Fruit fly (Drosophila melanogaster) ovary, adult (tissue): ENCODE results near the gene CG12990.

ENCODE experiments used
- CG17801 ChIP-seq: fragments of 200-800 bp; optimal IDR thresholded peaks from 2 replicates; lab custom pipeline; 2019; ENCODE audit warnings: missing biosample characterization, mild to moderate bottlenecking, missing genetic modification characterization, moderate library complexity; ENCODE audit not compliant: partially characterized antibody

CG12990 gene

DNA sequence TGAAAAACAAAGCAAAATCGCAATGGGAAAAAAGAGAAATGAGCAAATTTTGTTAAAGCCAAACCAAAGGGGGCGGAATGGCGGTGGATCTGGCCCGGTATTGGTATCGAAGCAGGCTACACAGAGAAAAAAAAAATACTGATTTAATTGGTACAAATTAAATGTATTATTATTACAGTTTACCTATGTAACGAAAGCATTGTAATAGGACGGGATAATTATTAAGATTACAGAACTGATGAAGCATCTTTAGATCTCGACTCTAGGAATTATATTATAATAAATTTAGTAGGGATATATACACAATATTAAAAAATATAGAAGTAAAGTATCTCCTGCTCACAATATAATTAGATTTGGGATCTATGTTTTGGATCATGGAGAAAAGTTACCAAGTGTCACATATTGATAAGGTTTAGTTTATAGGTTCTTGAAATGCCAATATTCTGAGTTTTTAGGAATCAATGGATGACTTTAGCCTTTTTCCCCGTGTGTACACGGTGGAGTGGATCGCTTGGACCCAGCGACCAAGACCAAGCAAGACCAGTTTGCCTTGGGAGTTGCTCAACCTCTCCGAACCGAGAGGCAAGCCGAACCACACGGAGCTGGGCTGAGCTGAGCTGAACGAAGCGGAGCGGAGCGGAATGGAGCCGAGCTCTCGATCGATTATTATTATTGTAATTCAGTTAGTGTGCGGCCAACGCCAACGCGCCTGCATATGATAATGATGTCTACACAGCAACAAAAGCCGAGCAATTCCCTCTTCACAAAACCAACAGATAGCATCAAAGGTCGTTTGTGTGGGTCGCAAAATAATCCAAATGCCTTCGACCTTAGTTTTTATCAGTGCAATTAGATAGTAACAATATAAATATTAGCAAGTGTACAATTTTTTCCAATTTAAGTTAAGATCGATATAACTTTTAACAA, 8.2 kb upstream of the CG12990 start:
- no peak for TF ChIP-seq CG17801

DNA sequence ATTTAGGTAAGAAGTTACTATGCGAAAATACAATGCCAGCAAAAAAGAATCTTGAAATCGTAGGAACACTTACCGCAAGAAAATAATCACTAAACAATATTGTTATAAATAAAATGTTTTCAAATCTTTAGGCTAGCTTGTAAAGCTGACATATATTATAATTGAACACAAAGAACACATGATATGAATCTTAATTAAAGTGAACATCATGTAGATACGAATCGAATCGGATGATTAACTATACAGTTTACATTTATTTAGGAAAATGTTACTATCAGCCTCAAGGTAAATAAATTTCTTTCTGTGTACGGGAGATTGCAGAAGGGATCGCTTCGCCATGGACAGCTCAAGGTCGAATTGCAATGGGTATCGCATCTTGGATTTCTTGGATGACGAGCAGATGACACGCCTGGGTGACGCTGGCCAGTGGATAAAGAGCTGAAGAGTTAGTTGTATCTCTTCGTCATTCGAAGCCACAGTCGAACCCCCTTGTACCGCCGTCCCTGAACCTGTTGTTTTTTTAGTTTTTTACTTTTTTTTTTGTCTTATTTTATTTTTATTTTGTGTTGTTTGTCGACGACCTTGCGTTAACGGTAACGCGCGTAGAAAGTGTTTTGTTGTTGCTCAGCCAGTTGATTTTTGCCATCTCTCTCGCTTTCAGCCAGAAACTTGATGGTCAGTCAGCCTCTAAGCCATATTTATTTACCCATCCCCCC, 6.4 kb upstream of the CG12990 start:
- TF ChIP-seq CG17801, result no peak

DNA sequence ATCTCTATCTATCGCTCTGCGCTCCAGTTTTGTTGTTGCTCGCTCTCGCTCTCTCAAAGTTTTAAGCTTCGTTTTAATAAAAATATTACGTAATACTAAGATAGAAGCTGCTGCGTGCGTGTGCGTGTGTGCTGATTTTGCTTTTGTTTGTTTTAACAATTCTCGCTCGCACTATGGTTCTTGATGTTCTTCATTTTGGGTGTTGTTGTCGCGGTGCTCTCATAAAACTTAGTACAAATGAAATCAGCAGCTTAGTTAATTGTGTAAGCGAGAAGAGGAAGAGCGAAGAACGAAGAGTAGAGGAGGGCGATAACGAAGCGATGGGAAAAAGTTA, 12.6 kb downstream of the CG12990 start:
- TF ChIP-seq CG17801, result no peak

DNA sequence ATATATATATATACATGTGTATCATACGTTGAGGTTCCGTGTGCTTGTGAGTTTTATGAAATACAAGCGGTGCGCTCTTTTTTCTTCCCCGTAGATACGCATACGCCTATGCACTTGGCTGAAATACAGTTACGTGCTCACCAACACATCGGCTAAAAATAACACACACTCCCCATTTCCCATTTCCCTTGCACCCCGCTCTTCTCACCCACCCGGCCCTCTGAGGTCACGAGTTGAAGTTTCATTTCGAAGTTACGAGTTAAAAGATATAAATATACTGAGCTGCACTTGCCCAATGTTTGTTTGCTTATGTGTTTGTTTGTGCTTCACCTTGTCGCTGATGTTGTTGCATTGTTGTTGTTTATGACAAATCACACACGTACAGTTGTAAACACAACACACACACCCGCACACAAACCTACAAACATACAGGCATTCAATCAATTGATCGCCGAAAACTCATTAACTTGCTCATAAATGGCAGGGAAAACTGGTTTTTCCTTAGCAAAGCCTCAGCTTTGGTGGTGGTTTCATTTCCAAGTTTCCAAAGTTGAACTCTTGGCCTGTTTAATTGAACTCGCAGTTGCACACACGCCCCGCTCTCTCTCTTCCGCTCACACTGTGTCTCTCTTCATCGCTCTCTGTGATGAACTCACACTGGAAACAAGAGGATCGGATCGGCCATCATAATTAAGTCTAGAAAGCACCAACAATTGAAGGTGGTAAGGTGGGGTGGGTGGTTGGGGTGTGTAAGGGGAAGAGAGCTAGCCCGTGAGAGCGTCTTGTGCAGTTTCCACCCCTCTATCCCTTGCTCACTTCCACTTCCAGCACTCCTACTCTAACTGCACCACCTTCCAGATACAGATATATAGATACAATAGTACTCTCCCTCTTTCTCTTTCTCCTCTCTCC, 13.2 kb downstream of the CG12990 start:
- TF ChIP-seq CG17801, result peak; percentile 12

DNA sequence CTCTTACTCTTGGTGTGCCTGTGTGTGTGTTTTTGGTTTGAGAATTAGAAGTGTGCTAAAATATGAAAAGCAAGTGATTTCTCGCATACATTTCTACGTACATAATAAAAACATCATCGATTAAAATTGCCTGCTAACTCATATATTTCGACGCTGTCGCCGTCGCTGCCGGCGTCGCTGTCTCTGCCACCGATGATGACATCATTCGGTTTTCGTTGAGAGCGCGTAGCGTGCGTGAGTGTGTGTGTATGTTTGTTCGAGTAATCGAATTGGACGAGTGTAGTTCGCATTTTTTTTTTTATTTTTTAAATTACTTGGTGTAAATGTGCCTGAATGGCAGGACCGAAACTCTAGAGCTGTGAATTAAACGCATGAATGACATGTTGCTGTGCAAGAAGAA, 14.0 kb downstream of the CG12990 start:
- TF ChIP-seq CG17801, result no peak

DNA sequence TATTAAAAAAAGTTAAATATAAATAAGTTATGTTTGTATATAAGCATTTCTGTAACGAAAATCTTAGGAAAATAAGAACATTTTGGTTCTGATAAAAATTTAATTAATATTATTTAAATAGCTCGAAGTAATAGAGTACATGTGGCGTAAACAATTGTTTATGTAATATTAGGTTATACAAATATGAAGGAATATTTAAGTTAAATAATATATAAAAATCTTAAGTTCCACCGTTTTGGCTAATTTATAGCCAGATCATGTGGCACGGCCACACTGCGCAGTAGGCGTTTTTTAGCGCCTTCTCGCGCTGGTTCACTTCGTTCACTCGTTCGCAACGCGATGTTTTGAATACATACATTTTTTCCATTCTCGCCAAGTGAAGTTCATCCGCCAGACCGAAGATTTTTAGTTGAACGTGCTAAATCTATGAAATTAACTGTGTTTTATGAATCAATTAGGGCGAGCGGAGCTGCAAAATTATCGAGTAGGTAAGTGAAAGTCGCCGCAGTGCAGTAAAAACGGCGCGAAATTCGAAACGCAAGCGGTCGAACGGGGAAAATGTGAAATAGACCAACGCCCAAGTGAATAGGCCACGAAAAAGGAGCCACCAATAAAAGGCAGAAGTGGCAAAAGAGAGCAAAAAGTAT, 14.5 kb downstream of the CG12990 start, which contains the start of gene beta-Spec:
Gene beta-Spec (plus strand): TSS at position 323 of the 647 bp plus-strand sequence.
- peak; percentile 19 for TF ChIP-seq CG17801

DNA sequence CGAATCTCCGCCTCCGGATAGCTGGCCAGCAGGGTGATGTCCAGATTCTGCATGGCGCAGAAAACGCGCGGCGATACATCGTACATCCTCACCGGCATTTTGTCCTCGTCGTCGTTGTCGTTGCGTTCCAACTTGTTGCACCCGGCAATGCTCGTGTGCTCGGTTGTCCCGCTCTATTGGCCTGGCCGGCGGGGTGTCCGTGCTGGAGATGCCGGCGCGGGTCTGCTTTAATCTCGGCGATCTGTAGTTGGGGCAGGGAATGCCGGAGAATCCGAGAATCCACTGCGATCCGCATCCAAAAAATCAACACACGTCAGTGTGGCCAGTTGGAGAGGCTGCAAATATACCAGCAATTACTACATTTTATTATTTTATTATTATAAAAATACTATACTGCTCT, 15.2 kb downstream of the CG12990 start, which contains the start of gene IntS2:
Gene IntS2 (minus strand): TSS at position 318 of the 400 bp plus-strand sequence.
- no peak for TF ChIP-seq CG17801

DNA sequence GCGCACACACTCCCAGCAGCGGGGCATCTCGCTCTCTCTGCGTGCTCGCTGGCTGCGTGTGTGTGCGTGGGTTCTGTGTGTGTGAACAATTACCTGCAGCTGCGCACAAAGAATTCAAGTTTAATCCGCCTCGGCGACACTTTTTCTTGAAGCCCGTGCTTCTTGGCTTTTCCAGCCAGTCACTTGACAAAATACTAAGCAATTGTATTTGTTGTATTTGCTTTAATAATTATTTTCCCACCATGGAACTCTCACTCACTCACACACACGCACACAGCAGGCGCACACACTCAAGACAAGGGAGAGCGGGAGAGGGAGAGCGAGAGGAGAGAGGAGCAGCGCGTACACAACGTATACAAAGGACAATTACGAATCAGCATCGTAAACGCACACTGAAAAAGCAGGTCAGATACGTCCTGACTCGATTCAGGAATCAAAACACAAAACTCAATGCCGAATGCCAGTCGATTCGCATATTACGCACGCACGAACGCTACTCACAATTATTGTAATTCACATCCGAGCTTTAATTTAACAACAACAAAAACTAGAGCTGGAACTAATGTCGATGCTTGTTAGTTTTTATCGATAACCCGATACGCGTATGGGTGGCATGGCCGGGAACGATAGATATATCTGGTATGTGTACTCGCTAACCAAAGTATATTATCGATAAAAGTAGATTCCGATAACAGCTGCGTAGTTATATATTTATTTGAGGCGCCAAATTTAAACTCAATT, 19.5 kb downstream of the CG12990 start, which contains the start of gene RhoGAPp190:
Gene RhoGAPp190 (minus strand): TSS at position 565 of the 741 bp plus-strand sequence.
- peak; percentile 62 for TF ChIP-seq CG17801

DNA sequence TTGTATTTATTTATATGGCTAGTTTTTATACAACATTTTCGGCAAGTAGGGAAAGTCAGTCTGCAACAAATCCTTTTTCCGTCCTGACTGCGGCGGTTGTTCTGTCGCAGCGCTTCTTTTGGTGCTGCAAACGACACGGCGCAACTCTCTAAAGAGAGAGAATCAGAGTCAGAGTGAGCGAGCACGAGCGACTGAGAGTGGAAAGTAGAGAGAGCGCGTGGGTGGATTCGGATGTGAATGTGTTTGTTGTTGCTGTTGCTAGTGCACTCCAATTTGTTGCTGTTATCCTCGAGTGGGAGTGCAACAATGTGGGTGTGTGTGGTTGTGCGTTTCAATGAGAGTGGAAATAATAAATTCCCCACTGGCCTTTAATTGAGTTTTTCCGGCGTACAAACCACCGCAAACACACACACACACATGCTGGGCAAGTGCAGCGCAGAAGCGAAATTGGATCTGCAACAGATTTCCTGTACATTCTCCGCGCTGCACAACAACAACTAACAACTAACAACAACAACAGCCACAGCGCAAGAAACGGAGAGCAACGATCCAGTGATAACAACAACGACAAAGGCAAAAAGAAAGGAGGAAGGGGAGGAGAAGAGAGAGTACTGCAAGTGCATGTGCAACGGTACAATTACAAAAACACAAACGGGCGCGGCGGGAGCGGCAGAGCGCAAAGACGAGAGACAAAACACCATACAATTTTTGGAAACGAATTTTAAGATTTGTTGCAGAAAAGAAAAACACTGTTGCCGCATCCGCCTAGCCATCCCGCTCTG, 20.3 kb downstream of the CG12990 start:
- TF ChIP-seq CG17801, result no peak

DNA sequence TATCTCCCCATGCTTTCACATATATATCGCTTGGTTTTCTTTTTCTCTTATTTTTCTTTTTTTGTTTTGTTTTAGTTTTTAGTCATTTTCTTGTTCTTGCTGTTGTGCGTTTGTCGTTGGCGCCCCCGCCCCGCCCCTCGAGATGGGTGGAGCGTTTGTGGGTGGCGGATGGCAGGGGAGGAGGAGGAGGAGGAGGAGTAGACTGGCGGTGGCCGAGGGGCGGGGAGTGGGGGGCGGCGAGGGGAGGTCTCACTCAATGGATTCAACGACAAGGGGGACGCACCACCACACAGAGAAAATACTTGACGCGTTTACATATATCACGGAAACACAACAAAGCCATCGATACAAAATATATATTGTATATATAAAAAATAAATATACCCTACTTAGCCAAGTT, 30.9 kb downstream of the CG12990 start:
- TF ChIP-seq CG17801, result no peak

DNA sequence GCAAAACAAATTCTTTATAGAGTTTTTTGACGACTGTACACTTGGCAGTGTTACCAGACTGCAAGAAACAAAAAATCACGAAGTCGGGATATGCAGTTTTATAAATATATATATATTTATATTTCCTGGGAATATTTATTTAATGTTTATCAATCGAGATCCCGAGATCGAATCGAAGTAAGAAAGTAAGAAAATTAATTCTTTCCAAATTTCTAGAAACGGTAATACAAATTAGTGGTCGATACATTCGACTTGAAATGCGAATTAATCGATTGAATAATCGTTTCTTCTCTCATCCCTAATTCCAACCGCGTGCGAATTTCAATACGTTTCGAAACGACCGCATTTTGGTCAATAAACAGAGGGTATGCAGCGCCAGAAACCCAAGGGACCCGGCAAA, 35.7 kb downstream of the CG12990 start, which contains the start of the genes CG8289 and CG5800:
Gene CG8289 (minus strand): TSS at position 44 of the 400 bp plus-strand sequence.
Gene CG5800 (plus strand): TSS at position 281 of the 400 bp plus-strand sequence.
- peak; percentile 66 for TF ChIP-seq CG17801

DNA sequence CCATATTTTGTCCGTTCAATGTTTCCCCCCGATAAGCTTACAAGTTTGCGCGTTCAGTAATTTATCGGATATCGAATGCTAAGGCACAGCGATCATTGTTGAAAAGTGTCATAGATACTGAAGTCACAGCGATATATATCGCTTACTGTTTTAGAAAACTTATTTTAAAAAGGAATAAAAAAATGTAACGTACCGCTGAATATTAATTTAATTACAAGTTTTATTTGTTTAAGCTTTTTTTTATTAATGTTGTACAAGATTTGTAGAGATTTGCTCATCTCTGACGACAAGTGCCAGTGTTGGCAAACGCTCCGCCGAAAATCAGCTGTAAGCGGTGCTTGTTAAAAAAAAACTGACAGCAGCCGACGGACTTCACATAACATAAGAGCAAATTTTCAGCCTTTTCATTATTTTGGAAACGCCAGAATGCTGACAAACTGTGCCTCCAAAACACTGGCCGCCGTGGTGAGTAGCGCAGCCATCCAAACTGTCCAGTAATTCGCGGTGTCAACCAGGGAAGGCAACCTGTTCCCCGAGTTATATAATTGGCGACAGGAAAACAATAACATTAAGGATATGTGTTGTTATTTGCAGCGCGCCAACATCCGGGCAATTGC, 39.6 kb downstream of the CG12990 start, which contains the start of the genes corolla and ND-24:
Gene corolla (minus strand): TSS at position 52 of the 617 bp plus-strand sequence.
Gene ND-24 (plus strand): TSS at position 94 of the 617 bp plus-strand sequence.
- TF ChIP-seq CG17801, result peak; percentile 87

DNA sequence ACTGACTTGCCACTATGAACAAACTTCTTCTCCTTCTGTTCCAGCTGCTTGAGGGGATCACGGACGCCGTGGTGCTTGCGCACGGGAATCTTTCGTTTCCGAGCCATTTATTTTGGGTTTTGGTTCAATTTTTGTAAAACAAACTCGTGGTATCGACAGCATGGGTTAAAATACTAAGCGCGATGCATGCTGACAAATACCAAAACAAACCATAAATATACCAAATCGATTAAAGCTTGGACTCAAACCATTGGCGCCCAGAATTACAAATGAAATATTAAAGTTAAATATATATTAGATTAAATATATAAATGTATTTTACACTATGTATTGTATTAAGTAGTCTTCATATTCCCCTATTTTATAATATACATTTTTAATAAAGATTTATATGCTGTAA, 42.4 kb downstream of the CG12990 start, which contains the start of gene CG8326:
Gene CG8326 (minus strand): TSS at position 176 of the 400 bp plus-strand sequence.
- no peak for TF ChIP-seq CG17801
